Worm (Caenorhabditis elegans): ENCODE data around the gene srlf-17.

- TF ChIP-seq lin-13 (tag; optimal IDR thresholded peaks at IDR 0.05): no peak
- no peak for TF ChIP-seq sem-2 (GFP tag; optimal IDR thresholded peaks at IDR 0.05)
- TF ChIP-seq snpc-4 (tag; optimal IDR thresholded peaks at IDR 0.05): no peak
- TF ChIP-seq unc-62 (GFP tag; optimal IDR thresholded peaks at IDR 0.05): no peak
- no peak for TF ChIP-seq elt-3 (tag; optimal IDR thresholded peaks at IDR 0.05)
- no peak for TF ChIP-seq ceh-83 (GFP tag; optimal IDR thresholded peaks at IDR 0.05)
- no peak for TF ChIP-seq nhr-12 (tag; optimal IDR thresholded peaks at IDR 0.05)
- TF ChIP-seq ztf-11 (tag; optimal IDR thresholded peaks at IDR 0.05): no peak
- TF ChIP-seq lsy-2 (tag; optimal IDR thresholded peaks at IDR 0.05): no peak
- no peak for TF ChIP-seq blmp-1 (tag; optimal IDR thresholded peaks at IDR 0.05)
Measured at ce11 chrIV:11145929-11146339, 43.4 kb upstream of the srlf-17 start.

Data from whole organism, mixed stage, embryonic.